Fruit fly (Drosophila melanogaster): ENCODE data around the gene plh.

Gene plh

DNA sequence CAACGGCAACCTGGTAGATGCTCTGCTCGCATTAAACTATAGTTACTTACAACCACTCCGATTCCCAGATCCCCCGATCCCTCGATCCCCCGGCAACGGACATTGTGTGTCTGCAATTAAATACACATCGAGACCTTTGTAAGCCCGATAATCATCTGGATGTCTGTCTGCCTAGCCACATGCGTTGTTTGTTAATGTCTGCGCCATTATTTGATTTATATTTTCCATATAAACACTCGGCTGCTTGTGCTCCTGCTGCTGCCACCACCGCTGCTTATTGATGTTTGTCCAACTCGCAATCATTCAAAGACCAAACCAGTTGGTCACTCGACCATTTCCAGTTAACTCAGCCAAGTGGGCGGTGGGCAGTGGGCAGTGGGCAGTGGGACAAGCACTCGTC, 5.4 kb upstream of the plh start (continued):
- TF ChIP-seq CG1233 (GFP tag; optimal IDR thresholded peaks at IDR 0.05) = peak; percentile 45
- TF ChIP-seq CG11723 (GFP tag; optimal IDR thresholded peaks at IDR 0.05) = no peak
- TF ChIP-seq HHEX (GFP tag; optimal IDR thresholded peaks at IDR 0.05) = peak; percentile 26
- TF ChIP-seq CG31388 (GFP tag; optimal IDR thresholded peaks at IDR 0.05) = no peak
- TF ChIP-seq nerfin-2 (GFP tag; IDR thresholded peaks at IDR 0.05; ENCODE audit: partially characterized antibody) = no peak
- TF ChIP-seq ham (GFP tag; IDR thresholded peaks at IDR 0.05) = no peak
- no peak for TF ChIP-seq exex (tag; optimal IDR thresholded peaks at IDR 0.05)
- TF ChIP-seq Bgb (GFP tag; IDR thresholded peaks at IDR 0.05; ENCODE audit: partially characterized antibody) = no peak
- no peak for TF ChIP-seq bowl (GFP tag; IDR thresholded peaks at IDR 0.05)
- TF ChIP-seq E2f2 (GFP tag; IDR thresholded peaks at IDR 0.05) = 0 out of 2 replicates have a peak, but pooled peaks have one; percentile 13
- no peak for TF ChIP-seq CG3838 (GFP tag; optimal IDR thresholded peaks at IDR 0.05)
- no peak for TF ChIP-seq stwl (tag; optimal IDR thresholded peaks at IDR 0.05)
- no peak for TF ChIP-seq CG17385 (GFP tag; optimal IDR thresholded peaks at IDR 0.05)
- TF ChIP-seq Hsf (GFP tag; optimal IDR thresholded peaks at IDR 0.05) = no peak
- no peak for TF ChIP-seq Neu2 (GFP tag; optimal IDR thresholded peaks at IDR 0.05; ENCODE audit: borderline replicate concordance)
- peak; percentile 1 for TF ChIP-seq Hmr (GFP tag; optimal IDR thresholded peaks at IDR 0.05)
- no peak for TF ChIP-seq CG1647 (GFP tag; optimal IDR thresholded peaks at IDR 0.05)
- no peak for TF ChIP-seq Oli (tag; optimal IDR thresholded peaks at IDR 0.05)
- no peak for TF ChIP-seq CG34224 (GFP tag; IDR thresholded peaks at IDR 0.05; ENCODE audit: partially characterized antibody)
- no peak for TF ChIP-seq CG16779 (GFP tag; IDR thresholded peaks at IDR 0.05)
- TF ChIP-seq CG11560 (tag; IDR thresholded peaks at IDR 0.05) = no peak
- peak; percentile 21 for TF ChIP-seq unpg (GFP tag; optimal IDR thresholded peaks at IDR 0.05)
- TF ChIP-seq pum (GFP tag; optimal IDR thresholded peaks at IDR 0.05) = no peak
- TF ChIP-seq CG1792 (GFP tag; optimal IDR thresholded peaks at IDR 0.05) = no peak
- TF ChIP-seq CG2889 (GFP tag; IDR thresholded peaks at IDR 0.05) = no peak
- no peak for TF ChIP-seq CG6272 (GFP tag; IDR thresholded peaks at IDR 0.05)
- TF ChIP-seq CG11398 (GFP tag; optimal IDR thresholded peaks at IDR 0.05) = no peak
- TF ChIP-seq esg (GFP tag; conservative IDR thresholded peaks at IDR 0.05) = no peak
- no peak for TF ChIP-seq sob (GFP tag; IDR thresholded peaks at IDR 0.05)
- no peak for TF ChIP-seq Max (GFP tag; optimal IDR thresholded peaks at IDR 0.05)
- TF ChIP-seq zen2 (GFP tag; IDR thresholded peaks at IDR 0.05; ENCODE audit: partially characterized antibody) = no peak
- no peak for TF ChIP-seq Rx (GFP tag; IDR thresholded peaks at IDR 0.05)
- TF ChIP-seq ind (GFP tag; optimal IDR thresholded peaks at IDR 0.05) = no peak
- TF ChIP-seq CG6854 (GFP tag; optimal IDR thresholded peaks at IDR 0.05) = no peak
- TF ChIP-seq Sox102F (GFP tag; optimal IDR thresholded peaks at IDR 0.05) = peak; percentile 24
- no peak for TF ChIP-seq CG14441 (GFP tag; IDR thresholded peaks at IDR 0.05)
- peak; percentile 52 for TF ChIP-seq CG6813 (GFP tag; optimal IDR thresholded peaks at IDR 0.05)
- TF ChIP-seq zen (tag; optimal IDR thresholded peaks at IDR 0.05) = no peak
- TF ChIP-seq Aef1 (GFP tag; IDR thresholded peaks at IDR 0.05) = no peak
- no peak for TF ChIP-seq cad (GFP tag; optimal IDR thresholded peaks at IDR 0.05)
- peak; percentile 11 for TF ChIP-seq Nf-YB (GFP tag; optimal IDR thresholded peaks at IDR 0.05)
- TF ChIP-seq CG10366 (GFP tag; IDR thresholded peaks at IDR 0.05) = no peak
- no peak for TF ChIP-seq pan (optimal IDR thresholded peaks at IDR 0.05)
- TF ChIP-seq pan (GFP tag; optimal IDR thresholded peaks at IDR 0.05 in 1 of 2, IDR thresholded peaks at IDR 0.05 in 1 of 2) = no peak
- no peak for TF ChIP-seq CG7271 (tag; optimal IDR thresholded peaks at IDR 0.05)
- no peak for TF ChIP-seq H15 (GFP tag; IDR thresholded peaks at IDR 0.05)
- TF ChIP-seq klu (GFP tag; IDR thresholded peaks at IDR 0.05) = no peak
- TF ChIP-seq row (GFP tag; IDR thresholded peaks at IDR 0.05) = no peak
- TF ChIP-seq CG3847 (GFP tag; IDR thresholded peaks at IDR 0.05) = no peak
- no peak for TF ChIP-seq dm (GFP tag; optimal IDR thresholded peaks at IDR 0.05)
- no peak for TF ChIP-seq CG6689 (GFP tag; IDR thresholded peaks at IDR 0.05)
- TF ChIP-seq Lhr (GFP tag; optimal IDR thresholded peaks at IDR 0.05) = no peak
